Fruit fly (Drosophila melanogaster): ENCODE results near the gene CG11151.

CG11151 gene

DNA sequence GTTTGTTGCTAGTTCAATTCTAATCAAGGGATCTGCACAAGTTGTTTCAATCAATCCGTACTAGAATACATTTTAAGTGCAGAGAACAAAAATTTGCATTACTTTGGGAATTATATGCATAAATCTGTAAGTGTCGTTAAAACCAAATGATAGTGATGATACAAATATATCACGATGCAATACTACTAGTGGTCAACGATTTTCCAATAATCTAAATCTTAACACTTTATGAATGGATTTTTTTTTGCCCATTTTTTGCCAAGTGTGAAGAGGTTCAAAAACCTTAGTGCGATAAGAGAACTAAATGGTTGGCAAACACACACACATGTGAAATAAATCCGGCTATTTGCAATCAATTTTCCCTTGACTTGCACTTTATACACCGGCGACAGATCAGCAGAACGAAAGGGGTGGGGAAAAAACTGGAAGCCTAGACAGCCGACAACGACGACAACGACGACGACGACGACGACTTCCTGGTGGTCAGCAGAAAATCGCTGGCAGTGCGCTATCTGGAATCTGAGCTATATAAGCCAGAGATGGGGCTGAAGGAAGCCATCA lies 19.5 kb downstream of the CG11151 start, which contains the start of gene Yp3:
Gene Yp3, plus strand, starts transcription at position 558 of the 561 bp plus-strand sequence.
- TF ChIP-seq Stat92E (GFP tag; optimal IDR thresholded peaks at IDR 0.05) (no peak), Camta (GFP tag; optimal IDR thresholded peaks at IDR 0.05) (no peak), CG9876 (GFP tag; optimal IDR thresholded peaks at IDR 0.05) (no peak), CG6689 (GFP tag; IDR thresholded peaks at IDR 0.05) (no peak), CG33557 (GFP tag; optimal IDR thresholded peaks at IDR 0.05) (no peak), CG2875 (GFP tag; optimal IDR thresholded peaks at IDR 0.05) (no peak), pan (optimal IDR thresholded peaks at IDR 0.05) (no peak), pan (GFP tag; optimal IDR thresholded peaks at IDR 0.05 in 1 of 2, IDR thresholded peaks at IDR 0.05 in 1 of 2) (no peak), gcm (GFP tag; optimal IDR thresholded peaks at IDR 0.05) (no peak)

DNA sequence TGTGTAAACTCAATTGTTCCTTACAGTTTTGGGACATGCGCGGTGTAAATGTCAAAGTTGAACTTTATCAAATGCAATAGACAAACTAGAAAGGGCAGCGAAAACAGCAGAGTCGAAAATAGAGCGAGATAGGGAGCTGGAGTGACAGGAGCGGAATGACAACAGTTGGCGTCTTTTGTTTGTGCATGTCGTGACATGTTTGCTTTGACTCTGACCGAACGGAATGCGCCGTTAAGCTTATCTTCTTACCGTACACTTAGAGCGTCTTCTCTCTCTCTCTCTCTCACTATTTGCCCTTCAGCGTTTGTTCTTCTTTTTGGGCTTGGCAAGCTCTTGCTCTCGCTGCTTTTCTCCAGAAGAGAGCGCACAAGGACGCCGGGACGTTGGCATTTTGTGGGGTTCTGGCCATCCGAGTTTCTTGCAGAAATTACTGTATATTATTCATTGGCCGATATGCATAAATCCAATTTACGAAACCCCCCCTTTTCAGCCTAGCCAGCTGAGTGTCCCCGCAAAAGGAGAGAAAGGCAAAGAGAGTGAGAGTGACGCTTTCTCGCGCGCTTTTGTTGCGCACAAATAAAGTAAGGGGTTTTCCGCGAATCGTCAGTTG lies 22.3 kb downstream of the CG11151 start:
- TF ChIP-seq Taf1 (GFP tag; IDR thresholded peaks at IDR 0.05): no peak
- no peak for TF ChIP-seq Lpt (GFP tag; optimal IDR thresholded peaks at IDR 0.05)
- TF ChIP-seq TFAM (GFP tag; optimal IDR thresholded peaks at IDR 0.05): no peak
- TF ChIP-seq jumu (GFP tag; optimal IDR thresholded peaks at IDR 0.05): no peak
- no peak for TF ChIP-seq dysf (GFP tag; IDR thresholded peaks at IDR 0.05)
- peak; percentile 18 for TF ChIP-seq CG1832 (GFP tag; optimal IDR thresholded peaks at IDR 0.05)
- no peak for TF ChIP-seq CG17912 (GFP tag; optimal IDR thresholded peaks at IDR 0.05)
- no peak for TF ChIP-seq Hmx (GFP tag; optimal IDR thresholded peaks at IDR 0.05)
- no peak for TF ChIP-seq caup (GFP tag; optimal IDR thresholded peaks at IDR 0.05; ENCODE audit: severe bottlenecking)
- TF ChIP-seq ab (GFP tag; optimal IDR thresholded peaks at IDR 0.05): no peak
- TF ChIP-seq CG4707 (GFP tag; optimal IDR thresholded peaks at IDR 0.05): no peak
- TF ChIP-seq CG17186 (GFP tag; optimal IDR thresholded peaks at IDR 0.05): no peak
- TF ChIP-seq CG16863 (GFP tag; optimal IDR thresholded peaks at IDR 0.05): no peak
- TF ChIP-seq stwl (tag; optimal IDR thresholded peaks at IDR 0.05): no peak
- TF ChIP-seq Oli (tag; optimal IDR thresholded peaks at IDR 0.05): no peak
- TF ChIP-seq Gsc (GFP tag; IDR thresholded peaks at IDR 0.05): no peak
- TF ChIP-seq Med (GFP tag): peak; percentile 46
- TF ChIP-seq CG3847 (GFP tag; IDR thresholded peaks at IDR 0.05): no peak
- no peak for TF ChIP-seq trh (GFP tag; optimal IDR thresholded peaks at IDR 0.05)
- TF ChIP-seq nom (GFP tag; optimal IDR thresholded peaks at IDR 0.05): peak; percentile 64
- TF ChIP-seq ham (GFP tag; IDR thresholded peaks at IDR 0.05): no peak
- no peak for TF ChIP-seq croc (GFP tag; conservative IDR thresholded peaks at IDR 0.05)
- no peak for TF ChIP-seq H2.0 (GFP tag; IDR thresholded peaks at IDR 0.05)
- peak; percentile 16 for TF ChIP-seq pros (GFP tag; optimal IDR thresholded peaks at IDR 0.05)
- TF ChIP-seq ewg (GFP tag; optimal IDR thresholded peaks at IDR 0.05): peak; percentile 32
- TF ChIP-seq Deaf1 (tag; optimal IDR thresholded peaks at IDR 0.05): no peak
- TF ChIP-seq Trl (optimal IDR thresholded peaks at IDR 0.05): peak; percentile 63 to 78
- TF ChIP-seq Trl (GFP tag; optimal IDR thresholded peaks at IDR 0.05): no peak
- no peak for TF ChIP-seq CG15073 (GFP tag; optimal IDR thresholded peaks at IDR 0.05)
- no peak for TF ChIP-seq tup (GFP tag; optimal IDR thresholded peaks at IDR 0.05)
- TF ChIP-seq Scr (GFP tag; IDR thresholded peaks at IDR 0.05; ENCODE audit: partially characterized antibody): no peak
- TF ChIP-seq hbn (GFP tag; IDR thresholded peaks at IDR 0.05; ENCODE audit: partially characterized antibody): no peak
- no peak for TF ChIP-seq cas (GFP tag; IDR thresholded peaks at IDR 0.05)
- no peak for TF ChIP-seq Ravus (GFP tag; IDR thresholded peaks at IDR 0.05)
- no peak for TF ChIP-seq CG8089 (GFP tag; optimal IDR thresholded peaks at IDR 0.05)
- TF ChIP-seq Kr (GFP tag; optimal IDR thresholded peaks at IDR 0.05): no peak
- no peak for TF ChIP-seq MTF-1 (GFP tag; optimal IDR thresholded peaks at IDR 0.05; ENCODE audit: borderline replicate concordance)
- TF ChIP-seq tx (GFP tag; optimal IDR thresholded peaks at IDR 0.05): no peak
- TF ChIP-seq CG11093 (GFP tag; IDR thresholded peaks at IDR 0.05): no peak
- TF ChIP-seq CG11247 (GFP tag; IDR thresholded peaks at IDR 0.05): no peak
